Fruit fly (Drosophila melanogaster) whole organism, embryonic: ENCODE data around the gene CG13671.

ENCODE experiments used
- Bteb2 ChIP-seq: fragments of 200-800 bp; sonication (Bioruptor generic); optimal IDR thresholded peaks from 2 replicates; lab custom pipeline; 2016; ENCODE audit warnings: missing biosample characterization, missing genetic modification characterization
- CG10959 ChIP-seq: fragments of 200-800 bp; sonication (Bioruptor generic); IDR thresholded peaks from 2 replicates; pipeline ENCODE4 v1.3.6; 2022; ENCODE audit warnings: missing biosample characterization, missing genetic modification characterization
- CG11695 ChIP-seq: fragments of 200-800 bp; sonication (Bioruptor generic); IDR thresholded peaks from 3 replicates; pipeline ENCODE4 v1.3.6; 2022; ENCODE audit warnings: missing biosample characterization, missing genetic modification characterization
- CG11696 ChIP-seq: fragments of 200-800 bp; sonication (Bioruptor generic); IDR thresholded peaks from 2 replicates; pipeline ENCODE4 v1.3.6; 2022; ENCODE audit warnings: missing biosample characterization, missing genetic modification characterization
- CG12236 ChIP-seq: fragments of 200-800 bp; sonication (Bioruptor generic); optimal IDR thresholded peaks from 2 replicates; lab custom pipeline; 2016; ENCODE audit warnings: missing biosample characterization, missing genetic modification characterization
- CG14965 ChIP-seq: fragments of 200-800 bp; sonication (Bioruptor generic); optimal IDR thresholded peaks from 2 replicates; lab custom pipeline; 2016; ENCODE audit warnings: missing biosample characterization, missing genetic modification characterization, borderline replicate concordance
- CG1603 ChIP-seq: fragments of 200-800 bp; sonication (Bioruptor generic); optimal IDR thresholded peaks from 2 replicates; lab custom pipeline; 2019; ENCODE audit warnings: missing biosample characterization, mild to moderate bottlenecking, missing genetic modification characterization, moderate library complexity
- CG16779 ChIP-seq: fragments of 200-800 bp; sonication (Bioruptor generic); IDR thresholded peaks from 2 replicates; pipeline ENCODE4 v1.3.6; 2022; ENCODE audit warnings: missing biosample characterization, missing genetic modification characterization
- CG17328 ChIP-seq: fragments of 200-800 bp; sonication (Bioruptor generic); IDR thresholded peaks from 2 replicates; pipeline ENCODE4 v1.3.6; 2022; ENCODE audit warnings: missing biosample characterization, missing genetic modification characterization
- CG2120 ChIP-seq: fragments of 200-800 bp; sonication (Bioruptor generic); optimal IDR thresholded peaks from 3 replicates; lab custom pipeline; 2016; ENCODE audit warnings: missing biosample characterization, missing genetic modification characterization
- CG2875 ChIP-seq: fragments of 200-800 bp; sonication (Bioruptor generic); optimal IDR thresholded peaks from 2 replicates; lab custom pipeline; 2017; ENCODE audit warnings: missing biosample characterization, mild to moderate bottlenecking, missing genetic modification characterization, missing genetic modification reagents
- CG6765 ChIP-seq: fragments of 200-800 bp; sonication (Bioruptor generic); optimal IDR thresholded peaks from 3 replicates; lab custom pipeline; 2017; ENCODE audit warnings: missing biosample characterization, mild to moderate bottlenecking, missing genetic modification characterization
- CG6791 ChIP-seq: fragments of 200-800 bp; sonication (Bioruptor generic); IDR thresholded peaks from 3 replicates; pipeline ENCODE4 v1.3.6; 2022; ENCODE audit warnings: missing biosample characterization, missing genetic modification characterization; ENCODE audit not compliant: partially characterized antibody
- CG7357 ChIP-seq: fragments of 200-800 bp; sonication (Bioruptor generic); IDR thresholded peaks from 3 replicates; pipeline ENCODE4 v1.3.6; 2022; ENCODE audit warnings: missing biosample characterization, missing genetic modification characterization
- CG8281 ChIP-seq: fragments of 200-800 bp; sonication (Bioruptor generic); optimal IDR thresholded peaks from 2 replicates; lab custom pipeline; 2018; ENCODE audit warnings: missing biosample characterization, mild to moderate bottlenecking, missing genetic modification characterization, moderate library complexity
- CG8359 ChIP-seq: fragments of 200-800 bp; sonication (Bioruptor generic); optimal IDR thresholded peaks from 2 replicates; lab custom pipeline; 2017; ENCODE audit warnings: missing biosample characterization, mild to moderate bottlenecking, missing genetic modification characterization, borderline replicate concordance
- CG9609 ChIP-seq: fragments of 200-800 bp; sonication (Bioruptor generic); optimal IDR thresholded peaks from 3 replicates; lab custom pipeline; 2016; ENCODE audit warnings: missing biosample characterization, missing genetic modification characterization
- CG9817 ChIP-seq: fragments of 200-800 bp; sonication (Bioruptor generic); optimal IDR thresholded peaks from 2 replicates; lab custom pipeline; 2018; ENCODE audit warnings: missing biosample characterization, mild to moderate bottlenecking, missing genetic modification characterization, moderate library complexity
- Camta ChIP-seq: fragments of 200-800 bp; sonication (Bioruptor generic); optimal IDR thresholded peaks from 2 replicates; lab custom pipeline; 2016; ENCODE audit warnings: missing biosample characterization, missing genetic modification characterization
- Hr3 ChIP-seq: fragments of 200-800 bp; sonication (Bioruptor generic); optimal IDR thresholded peaks from 3 replicates; lab custom pipeline; 2016; ENCODE audit warnings: missing biosample characterization, missing genetic modification characterization
- Hr78 ChIP-seq, 2 experiments: fragments of 200-800 bp in 1 of 2; fragments of >200 bp in 1 of 2; sonication (Bioruptor generic) in 1 of 2; optimal IDR thresholded peaks; 2 replicates each; lab custom pipeline; 2017 to 2019; ENCODE audit warnings: missing biosample characterization in 2 of 2, missing genetic modification characterization in 2 of 2, mild to moderate bottlenecking in 1 of 2, moderate library complexity in 1 of 2
- MBD-R2 ChIP-seq: fragments of 200-800 bp; sonication (Bioruptor generic); IDR thresholded peaks from 2 replicates; pipeline ENCODE4 v1.3.6; 2022; ENCODE audit warnings: missing biosample characterization, missing genetic modification characterization
- Nf-YA ChIP-seq: fragments of 200-800 bp; sonication (Bioruptor generic); IDR thresholded peaks from 2 replicates; pipeline ENCODE4 v1.3.6; 2022; ENCODE audit warnings: missing biosample characterization, missing genetic modification characterization
- Rx ChIP-seq: fragments of 200-800 bp; sonication (Bioruptor generic); IDR thresholded peaks from 2 replicates; pipeline ENCODE4 v1.3.6; 2022; ENCODE audit warnings: missing biosample characterization, missing genetic modification characterization
- Six4 ChIP-seq: fragments of 200-800 bp; sonication (Bioruptor generic); optimal IDR thresholded peaks from 2 replicates; lab custom pipeline; 2016; ENCODE audit warnings: missing biosample characterization, missing genetic modification characterization
- Tbp ChIP-seq: fragments of >200 bp; optimal IDR thresholded peaks from 2 replicates; lab custom pipeline; 2018; ENCODE audit warnings: missing biosample characterization, missing genetic modification characterization
- abd-A ChIP-seq: fragments of 200-800 bp; sonication (Bioruptor generic); optimal IDR thresholded peaks from 3 replicates; lab custom pipeline; 2019; ENCODE audit warnings: missing biosample characterization, mild to moderate bottlenecking, missing genetic modification characterization, moderate library complexity
- bcd ChIP-seq: fragments of 200-800 bp; sonication (Bioruptor generic); optimal IDR thresholded peaks from 2 replicates; lab custom pipeline; 2017; ENCODE audit warnings: missing biosample characterization, mild to moderate bottlenecking, missing genetic modification characterization
- chinmo ChIP-seq: fragments of 200-800 bp; sonication (Bioruptor generic); IDR thresholded peaks from 4 replicates; pipeline ENCODE4 v1.3.6; 2022; ENCODE audit warnings: missing biosample characterization, missing genetic modification characterization; ENCODE audit not compliant: partially characterized antibody
- dan ChIP-seq: fragments of 200-800 bp; sonication (Bioruptor generic); IDR thresholded peaks from 2 replicates; pipeline ENCODE4 v1.3.6; 2022; ENCODE audit warnings: missing biosample characterization, missing genetic modification characterization
- dimm ChIP-seq: fragments of 200-800 bp; sonication (Bioruptor generic); IDR thresholded peaks from 2 replicates; pipeline ENCODE4 v1.3.6; 2022; ENCODE audit warnings: missing biosample characterization, missing genetic modification characterization
- disco-r ChIP-seq: fragments of 200-800 bp; sonication (Bioruptor generic); optimal IDR thresholded peaks from 2 replicates; lab custom pipeline; 2016; ENCODE audit warnings: missing biosample characterization, missing genetic modification characterization
- eyg ChIP-seq: fragments of 200-800 bp; sonication (Bioruptor generic); optimal IDR thresholded peaks from 3 replicates; lab custom pipeline; 2016; ENCODE audit warnings: missing biosample characterization, missing genetic modification characterization
- gsb ChIP-seq: fragments of 200-800 bp; sonication (Bioruptor generic); IDR thresholded peaks from 2 replicates; pipeline ENCODE4 v1.3.6; 2022; ENCODE audit warnings: missing biosample characterization, missing genetic modification characterization
- gt ChIP-seq: fragments of 200-800 bp; sonication (Bioruptor generic); IDR thresholded peaks from 2 replicates; pipeline ENCODE4 v1.3.6; 2022; ENCODE audit warnings: missing biosample characterization, missing genetic modification characterization
- jing ChIP-seq: fragments of 200-800 bp; sonication (Bioruptor generic); optimal IDR thresholded peaks from 2 replicates; lab custom pipeline; 2018; ENCODE audit warnings: missing biosample characterization, mild to moderate bottlenecking, missing genetic modification characterization
- jumu ChIP-seq: fragments of 200-800 bp; sonication (Bioruptor generic); optimal IDR thresholded peaks from 3 replicates; lab custom pipeline; 2016; ENCODE audit warnings: missing biosample characterization, missing genetic modification characterization
- mirr ChIP-seq: fragments of 200-800 bp; sonication (Bioruptor generic); optimal IDR thresholded peaks from 3 replicates; lab custom pipeline; 2018; ENCODE audit warnings: missing biosample characterization, mild to moderate bottlenecking, missing genetic modification characterization
- nerfin-2 ChIP-seq: fragments of 200-800 bp; sonication (Bioruptor generic); IDR thresholded peaks from 2 replicates; pipeline ENCODE4 v1.3.6; 2022; ENCODE audit warnings: missing biosample characterization, missing genetic modification characterization; ENCODE audit not compliant: partially characterized antibody
- otp ChIP-seq: fragments of 200-800 bp; sonication (Bioruptor generic); IDR thresholded peaks from 3 replicates; pipeline ENCODE4, ENCODE4 v1.3.6; 2022; ENCODE audit warnings: missing biosample characterization, missing genetic modification characterization
- pho ChIP-seq: fragments of 200-800 bp; sonication (Bioruptor generic); optimal IDR thresholded peaks from 2 replicates; lab custom pipeline; 2016; ENCODE audit warnings: missing biosample characterization, missing genetic modification characterization
- schlank ChIP-seq: fragments of 200-800 bp; sonication (Bioruptor generic); optimal IDR thresholded peaks from 2 replicates; lab custom pipeline; 2018; ENCODE audit warnings: missing biosample characterization, mild to moderate bottlenecking, missing genetic modification characterization
- sens-2 ChIP-seq: fragments of 200-800 bp; sonication (Bioruptor generic); IDR thresholded peaks from 2 replicates; pipeline ENCODE4 v1.3.6; 2022; ENCODE audit warnings: missing biosample characterization, missing genetic modification characterization
- sqz ChIP-seq: fragments of 200-800 bp; sonication (Bioruptor generic); optimal IDR thresholded peaks from 3 replicates; lab custom pipeline; 2018; ENCODE audit warnings: missing biosample characterization, mild to moderate bottlenecking, missing genetic modification characterization
- stc ChIP-seq: fragments of 200-800 bp; sonication (Bioruptor generic); IDR thresholded peaks from 2 replicates; pipeline ENCODE4 v1.3.6; 2022; ENCODE audit warnings: missing biosample characterization, missing genetic modification characterization
- tgo ChIP-seq: fragments of 200-800 bp; sonication (Bioruptor generic); IDR thresholded peaks from 3 replicates; pipeline ENCODE4 v1.3.6; 2022; ENCODE audit warnings: missing biosample characterization, missing genetic modification characterization
- tin ChIP-seq: fragments of 200-800 bp; sonication (Bioruptor generic); optimal IDR thresholded peaks from 3 replicates; lab custom pipeline; 2016; ENCODE audit warnings: missing biosample characterization, missing genetic modification characterization
- tup ChIP-seq: fragments of 200-800 bp; sonication (Bioruptor generic); optimal IDR thresholded peaks from 2 replicates; lab custom pipeline; 2016; ENCODE audit warnings: missing biosample characterization, mild to moderate bottlenecking, missing genetic modification characterization, moderate library complexity
- tx ChIP-seq: fragments of 200-800 bp; sonication (Bioruptor generic); optimal IDR thresholded peaks from 2 replicates; lab custom pipeline; 2016; ENCODE audit warnings: missing biosample characterization, missing genetic modification characterization
- vfl ChIP-seq: fragments of 200-800 bp; sonication (Bioruptor generic); optimal IDR thresholded peaks from 2 replicates; lab custom pipeline; 2016; ENCODE audit warnings: missing biosample characterization, missing genetic modification characterization
- vvl ChIP-seq: fragments of 200-800 bp; sonication (Bioruptor generic); IDR thresholded peaks from 2 replicates; pipeline ENCODE4 v1.3.6; 2022; ENCODE audit warnings: missing biosample characterization, missing genetic modification characterization
- wdn ChIP-seq: fragments of 200-800 bp; sonication (Bioruptor generic); IDR thresholded peaks from 2 replicates; pipeline ENCODE4 v1.3.6; 2022; ENCODE audit warnings: missing biosample characterization, missing genetic modification characterization

CG13671 gene

dm6 chr3L:8347346-8347745, 47.5 kb downstream of the CG13671 start (continued):
- TF ChIP-seq stc (peak; percentile 34; the same call in 1 of the 2 replicates), CG17328 (GFP tag; lab: Robert Waterston, UW) (peak; percentile 36; the same call in 1 of the 2 replicates), Hr78 (GFP tag; optimal IDR thresholded peaks at IDR 0.05; lab: Kevin White, UChicago) (no peak), Nf-YA (GFP tag; lab: Robert Waterston, UW) (peak; percentile 54; the same call in 1 of the 2 replicates), CG14965 (no peak), tin (no peak), nerfin-2 (GFP tag; lab: Robert Waterston, UW) (no peak), sqz (GFP tag; lab: Kevin White, UChicago) (no peak), pho (peak; percentile 18), tx (GFP tag; lab: Kevin White, UChicago) (no peak), bcd (GFP tag; lab: Kevin White, UChicago) (peak; percentile 20), mirr (GFP tag; lab: Kevin White, UChicago) (peak; percentile 13), vfl (GFP tag; lab: Kevin White, UChicago) (no peak), wdn (GFP tag; lab: Robert Waterston, UW) (no peak), CG6765 (GFP tag; lab: Kevin White, UChicago) (peak; percentile 51), eyg (GFP tag; lab: Kevin White, UChicago) (no peak), jing (GFP tag; lab: Kevin White, UChicago) (no peak), CG16779 (no peak), CG12236 (no peak), CG7357 (GFP tag; lab: Robert Waterston, UW) (no peak), MBD-R2 (no peak), dan (no peak), CG10959 (GFP tag; lab: Robert Waterston, UW) (no peak), jumu (GFP tag; lab: Kevin White, UChicago) (no peak), tgo (GFP tag; lab: Robert Waterston, UW) (no peak), abd-A (tag; lab: Kevin White, UChicago) (no peak), schlank (tag; lab: Kevin White, UChicago) (peak; percentile 29), Six4 (GFP tag; lab: Kevin White, UChicago) (no peak), CG9817 (tag; lab: Kevin White, UChicago) (no peak), vvl (GFP tag; lab: Robert Waterston, UW) (peak; percentile 63), tup (GFP tag; lab: Kevin White, UChicago) (peak; percentile 2), CG8281 (peak; percentile 24), dimm (GFP tag; lab: Robert Waterston, UW) (no peak), CG6791 (GFP tag; lab: Robert Waterston, UW) (no peak), sens-2 (GFP tag; lab: Robert Waterston, UW) (no peak), Bteb2 (GFP tag; lab: Kevin White, UChicago) (no peak), Camta (GFP tag; lab: Kevin White, UChicago) (peak; percentile 11), Hr3 (GFP tag; lab: Kevin White, UChicago) (no peak), Tbp (no peak), CG2120 (GFP tag; lab: Kevin White, UChicago) (no peak), CG9609 (no peak), otp (GFP tag; lab: Robert Waterston, UW) (peak; percentile 40; the same call in 1 of the 3 replicates), gsb (GFP tag; lab: Robert Waterston, UW) (peak; percentile 49), chinmo (GFP tag; lab: Robert Waterston, UW) (0 out of 4 replicates have a peak, but pooled peaks have one; percentile 52), Rx (GFP tag; lab: Robert Waterston, UW) (no peak), CG8359 (GFP tag; lab: Kevin White, UChicago) (no peak), CG2875 (GFP tag; lab: Kevin White, UChicago) (peak; percentile 44), CG1603 (no peak), CG11695 (GFP tag; lab: Robert Waterston, UW) (0 out of 3 replicates have a peak, but pooled peaks have one; percentile 12), CG11696 (no peak), disco-r (GFP tag; lab: Kevin White, UChicago) (no peak), gt (GFP tag; lab: Robert Waterston, UW) (no peak)
